Fruit fly (Drosophila melanogaster) Kc167 (cell line): ENCODE results near the gene CG31809.

ENCODE experiments used
- Myc ChIP-seq: fragments of >200 bp; optimal IDR thresholded peaks from 2 replicates; lab custom pipeline; 2017; ENCODE audit warnings: missing external identifiers
- Sin3A ChIP-seq: fragments of >200 bp; optimal IDR thresholded peaks from 2 replicates; lab custom pipeline; 2018; ENCODE audit warnings: missing external identifiers
- h ChIP-seq: fragments of >200 bp; optimal IDR thresholded peaks from 3 replicates; lab custom pipeline; 2018; ENCODE audit warnings: missing external identifiers
- insv ChIP-seq: fragments of >200 bp; optimal IDR thresholded peaks from 3 replicates; lab custom pipeline; 2018; ENCODE audit warnings: missing external identifiers
- psq ChIP-seq: fragments of >200 bp; optimal IDR thresholded peaks from 2 replicates; lab custom pipeline; 2017; ENCODE audit warnings: missing external identifiers
- ttk ChIP-seq: sonication (Bioruptor generic); optimal IDR thresholded peaks from 2 replicates; lab custom pipeline; 2017; ENCODE audit warnings: missing external identifiers

Gene CG31809

DNA sequence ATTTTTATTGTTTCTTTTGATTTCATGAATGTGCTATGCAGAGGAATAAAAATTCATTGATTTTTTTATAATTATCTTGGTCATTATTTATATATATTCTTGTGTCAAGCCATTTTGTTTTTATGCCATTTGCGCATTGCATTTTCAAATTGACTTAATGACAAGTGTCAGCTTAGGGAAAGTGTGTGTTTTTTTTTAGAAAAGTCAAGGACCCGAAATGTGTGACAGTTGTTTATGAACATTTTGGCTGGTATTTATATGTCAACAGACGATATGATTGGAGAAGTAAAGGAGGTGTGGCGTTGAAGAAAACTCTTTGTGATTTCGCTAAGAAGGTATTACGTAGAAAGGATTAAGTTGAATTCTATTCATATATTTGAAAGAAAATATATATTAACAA is 20.8 kb downstream of the CG31809 start, which contains the start of the genes SclA and SclB:
TSS of gene SclA (plus strand) at position 301 of the 400 bp plus-strand sequence.
TSS of gene SclB (plus strand) at position 301 of the 400 bp plus-strand sequence.
- TF ChIP-seq ttk (lab: Kevin White, UChicago) (no peak), psq (lab: Kevin White, UChicago) (no peak), h (lab: Kevin White, UChicago) (no peak), Sin3A (no peak), Myc (lab: Kevin White, UChicago) (no peak), insv (lab: Kevin White, UChicago) (no peak)

DNA sequence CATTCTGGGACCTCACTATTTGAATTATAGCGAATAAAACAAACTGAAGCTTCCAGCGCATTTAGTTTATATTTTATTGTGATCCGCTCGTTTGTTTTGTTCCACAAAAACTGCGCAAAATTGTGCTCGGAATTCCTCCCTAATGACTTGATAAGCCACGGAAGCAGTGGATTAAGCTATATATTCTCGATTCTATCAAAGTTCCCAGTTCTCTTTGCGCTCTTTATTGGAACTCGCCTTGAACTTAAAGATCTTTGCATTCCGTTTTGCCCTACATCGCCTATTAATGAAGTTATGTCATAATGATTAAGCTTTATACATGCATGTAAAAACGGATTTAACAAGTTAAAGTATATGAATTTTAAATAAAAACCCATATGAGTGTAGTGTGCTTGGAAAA is 21.4 kb downstream of the CG31809 start, which contains the start of gene Nepl9:
TSS of gene Nepl9 (minus strand) at position 101 of the 400 bp plus-strand sequence.
- no peak for TF ChIP-seq Sin3A

DNA sequence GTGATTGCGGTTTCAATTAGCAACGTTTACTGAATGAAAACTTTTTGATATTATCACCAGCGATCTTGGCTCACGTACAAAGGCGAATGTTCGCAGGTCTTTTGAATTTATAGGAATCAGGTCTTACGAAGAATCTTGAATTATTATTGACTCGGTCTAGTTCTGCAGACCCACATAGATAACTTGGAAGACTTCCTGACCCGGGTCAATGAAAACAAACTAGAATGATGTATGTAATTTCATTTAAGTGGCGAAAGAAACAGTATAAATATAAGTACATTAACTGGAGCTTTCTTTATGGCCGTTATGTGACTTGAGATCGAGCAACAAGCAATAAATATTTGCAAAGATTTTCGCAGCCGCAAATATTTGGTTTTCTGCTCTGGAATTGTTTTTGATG is 24.1 kb downstream of the CG31809 start, which contains the start of gene CG13282:
TSS of gene CG13282 (minus strand) at position 101 of the 400 bp plus-strand sequence.
- TF ChIP-seq insv (lab: Kevin White, UChicago) (no peak), Myc (lab: Kevin White, UChicago) (no peak), psq (lab: Kevin White, UChicago) (no peak), Sin3A (no peak), ttk (lab: Kevin White, UChicago) (no peak), h (lab: Kevin White, UChicago) (no peak)

DNA sequence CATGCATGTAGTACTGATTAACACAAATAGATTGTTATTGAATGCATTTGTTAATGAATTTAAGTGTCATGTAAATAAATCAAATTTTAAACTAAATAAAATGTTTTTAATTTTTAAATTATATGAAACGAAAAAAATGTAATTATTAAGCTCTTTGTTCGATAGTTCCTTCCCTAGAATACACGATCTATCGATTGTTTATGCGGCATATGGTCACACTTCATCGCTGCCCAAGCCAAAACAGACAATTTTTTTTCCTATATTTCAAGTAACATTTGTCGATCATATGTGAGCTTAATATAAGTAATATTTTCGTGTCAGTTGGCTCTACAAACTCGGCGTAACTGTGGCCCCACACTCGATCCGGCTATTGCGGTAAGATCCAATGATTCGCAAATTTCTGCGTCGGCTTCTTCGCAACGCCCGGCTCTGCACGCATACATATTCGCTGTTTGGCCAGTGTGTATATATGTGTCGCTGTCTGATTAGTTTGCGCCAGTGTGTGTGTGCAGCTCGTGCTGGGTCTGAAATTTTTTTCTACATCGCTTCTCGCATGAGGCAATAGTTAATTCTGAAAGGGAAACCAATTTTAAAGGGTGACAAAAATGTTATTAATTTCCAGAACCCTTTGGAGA is 31.5 kb downstream of the CG31809 start, which contains the start of gene AspRS-m:
TSS of gene AspRS-m (plus strand) at position 207 of the 635 bp plus-strand sequence.
- no peak for TF ChIP-seq psq (lab: Kevin White, UChicago)
- no peak for TF ChIP-seq ttk (lab: Kevin White, UChicago)
- TF ChIP-seq h (lab: Kevin White, UChicago) = no peak
- no peak for TF ChIP-seq Myc (lab: Kevin White, UChicago)
- no peak for TF ChIP-seq Sin3A
- TF ChIP-seq insv (lab: Kevin White, UChicago) = no peak

DNA sequence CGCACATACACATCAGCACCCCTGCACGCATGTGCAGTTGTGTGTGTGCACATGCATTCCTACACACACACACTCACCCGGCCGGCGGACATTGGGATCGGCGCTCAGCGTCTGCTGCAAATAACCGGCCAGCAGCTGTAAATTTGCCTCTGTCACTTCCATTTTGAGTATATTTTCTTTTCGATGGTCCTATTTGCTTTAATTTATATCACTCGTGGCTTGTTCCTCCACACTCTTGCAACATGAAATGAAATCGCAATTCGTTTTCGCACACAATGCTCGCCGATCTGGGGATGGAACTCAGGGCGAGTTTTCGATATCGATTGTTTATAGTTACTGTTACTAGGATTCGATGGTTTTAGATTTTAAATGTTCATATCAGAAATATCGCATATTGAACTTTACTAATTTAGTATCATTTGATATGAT is 33.6 kb downstream of the CG31809 start, which contains the start of gene Cse1:
TSS of gene Cse1 (minus strand) at position 303 of the 429 bp plus-strand sequence.
- TF ChIP-seq insv (lab: Kevin White, UChicago) (no peak), Sin3A (no peak), h (lab: Kevin White, UChicago) (no peak), psq (lab: Kevin White, UChicago) (no peak), Myc (lab: Kevin White, UChicago) (no peak), ttk (lab: Kevin White, UChicago) (no peak)

DNA sequence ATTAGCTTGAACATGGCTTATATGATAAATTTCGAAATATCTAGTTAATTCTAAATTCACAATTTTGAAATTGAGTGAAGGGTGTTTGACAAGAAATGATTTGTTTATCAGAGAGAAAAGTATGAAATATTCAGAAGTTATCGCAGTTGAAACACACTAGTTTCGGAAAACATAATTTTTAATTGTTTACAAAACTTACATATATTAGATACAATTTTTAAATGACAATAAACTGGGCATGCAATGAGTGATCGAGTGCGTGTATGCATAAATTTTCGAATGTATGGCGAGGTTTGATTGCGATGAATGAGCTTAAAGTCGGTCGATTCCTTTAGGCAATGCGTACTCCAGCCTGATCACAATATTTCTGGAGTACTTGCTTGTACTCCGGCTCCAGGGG is 37.5 kb downstream of the CG31809 start, which contains the start of gene CG13280:
TSS of gene CG13280 (minus strand) at position 101 of the 400 bp plus-strand sequence.
- TF ChIP-seq psq (lab: Kevin White, UChicago) (no peak), ttk (lab: Kevin White, UChicago) (no peak), Sin3A (no peak), Myc (lab: Kevin White, UChicago) (no peak), insv (lab: Kevin White, UChicago) (no peak), h (lab: Kevin White, UChicago) (no peak)

DNA sequence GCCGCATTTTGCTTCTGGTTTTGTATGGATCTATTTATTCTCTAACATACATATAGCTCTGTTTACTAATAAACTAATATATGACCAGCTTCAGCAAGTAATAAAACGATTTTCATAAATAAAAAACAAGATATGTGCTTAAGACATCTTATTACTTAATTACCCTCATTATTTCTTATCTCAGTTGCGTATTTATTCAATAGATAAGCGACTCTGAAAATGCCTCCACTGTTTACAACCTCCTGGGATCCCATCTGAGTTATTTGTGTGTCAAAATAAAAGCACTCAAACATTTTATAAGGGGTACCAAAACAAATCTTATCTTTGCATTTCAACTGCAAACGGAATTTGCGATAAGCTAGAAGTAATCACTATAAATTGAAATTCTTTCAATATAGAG is 38.8 kb downstream of the CG31809 start:
- TF ChIP-seq psq (lab: Kevin White, UChicago) = no peak
- no peak for TF ChIP-seq Myc (lab: Kevin White, UChicago)
- no peak for TF ChIP-seq insv (lab: Kevin White, UChicago)
- no peak for TF ChIP-seq h (lab: Kevin White, UChicago)
- no peak for TF ChIP-seq ttk (lab: Kevin White, UChicago)
- TF ChIP-seq Sin3A = no peak

DNA sequence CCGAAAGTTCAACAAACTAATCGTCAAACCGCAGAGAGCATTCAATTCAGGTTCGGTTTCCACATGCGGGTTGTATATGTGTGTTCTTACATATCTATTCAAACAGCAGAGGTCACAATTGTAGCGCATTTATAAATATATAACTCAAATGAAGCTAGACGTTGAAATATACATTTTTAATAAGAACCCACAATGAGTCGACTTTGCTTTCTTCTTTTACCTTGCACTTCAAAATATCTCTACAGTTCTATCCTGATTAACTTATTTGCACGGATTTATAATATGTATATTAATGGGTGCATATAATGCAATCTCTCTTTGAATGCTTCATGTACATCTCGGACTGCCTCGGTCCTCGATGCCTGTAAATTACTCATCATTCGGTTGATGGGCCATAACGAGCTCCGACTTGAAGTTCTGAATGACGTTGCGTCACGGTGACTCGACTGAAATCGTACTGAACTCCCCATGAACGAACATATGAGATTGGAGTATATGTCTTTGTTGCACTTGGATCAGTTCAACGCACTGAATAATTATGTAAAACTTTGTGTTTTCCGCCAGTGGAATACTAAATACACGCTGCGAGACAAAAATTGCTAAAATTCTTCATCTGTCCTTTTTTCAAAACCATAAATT is 40.1 kb downstream of the CG31809 start:
- TF ChIP-seq Sin3A (no peak), psq (lab: Kevin White, UChicago) (no peak), h (lab: Kevin White, UChicago) (no peak), ttk (lab: Kevin White, UChicago) (no peak), insv (lab: Kevin White, UChicago) (no peak), Myc (lab: Kevin White, UChicago) (no peak)

DNA sequence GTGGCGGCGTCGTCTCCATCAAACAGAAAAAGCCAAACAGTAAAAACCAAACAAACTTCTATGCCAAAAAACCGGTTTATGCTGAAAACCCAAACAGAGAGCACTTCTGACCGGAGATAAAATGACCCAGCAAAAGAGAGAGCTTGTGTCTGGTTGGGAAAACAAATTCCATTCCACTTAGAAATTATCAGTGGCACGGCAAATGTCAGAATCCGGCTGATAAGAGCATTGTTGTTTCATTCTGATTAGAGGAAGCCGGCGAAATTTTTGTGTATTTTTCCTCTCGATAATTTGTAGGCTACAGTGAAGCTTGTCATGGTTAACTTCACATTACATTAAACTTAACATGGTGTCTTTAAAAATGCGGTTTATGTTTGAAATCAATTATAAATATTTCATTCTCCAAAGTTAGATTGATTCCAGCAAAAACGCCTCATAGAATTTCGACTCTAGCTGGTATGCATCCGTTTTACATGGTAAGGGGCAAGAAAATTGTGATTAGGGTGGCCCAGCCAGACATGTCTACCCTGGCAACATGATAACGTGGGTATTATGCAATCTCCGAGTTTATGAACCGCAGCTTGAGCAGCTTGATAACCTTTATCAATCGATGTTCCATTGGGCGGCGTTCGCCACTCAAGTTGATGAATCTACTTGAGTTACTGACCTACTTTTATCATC is 41.0 kb downstream of the CG31809 start:
- TF ChIP-seq insv (lab: Kevin White, UChicago) = no peak
- TF ChIP-seq psq (lab: Kevin White, UChicago) = no peak
- TF ChIP-seq Myc (lab: Kevin White, UChicago) = no peak
- TF ChIP-seq Sin3A = no peak
- TF ChIP-seq ttk (lab: Kevin White, UChicago) = no peak
- no peak for TF ChIP-seq h (lab: Kevin White, UChicago)

DNA sequence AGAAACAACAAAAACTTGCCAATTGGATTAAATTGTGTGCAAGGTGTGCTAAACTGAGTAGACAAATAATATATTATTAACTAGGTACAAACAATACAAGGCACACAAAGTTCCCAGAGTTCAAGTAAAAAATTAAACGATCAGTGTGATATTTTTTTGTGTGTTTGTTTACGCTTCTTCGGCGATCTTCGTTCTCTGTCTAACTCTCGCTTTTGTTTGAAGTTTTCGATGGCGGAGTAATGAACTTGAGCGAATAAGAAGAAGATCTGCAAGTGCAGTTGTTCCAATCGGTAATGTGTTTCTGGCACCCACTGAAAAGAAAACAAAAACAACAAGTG is 41.8 kb downstream of the CG31809 start:
- TF ChIP-seq h (lab: Kevin White, UChicago) = no peak
- no peak for TF ChIP-seq Myc (lab: Kevin White, UChicago)
- TF ChIP-seq ttk (lab: Kevin White, UChicago) = no peak
- no peak for TF ChIP-seq Sin3A
- TF ChIP-seq insv (lab: Kevin White, UChicago) = no peak
- TF ChIP-seq psq (lab: Kevin White, UChicago) = no peak

DNA sequence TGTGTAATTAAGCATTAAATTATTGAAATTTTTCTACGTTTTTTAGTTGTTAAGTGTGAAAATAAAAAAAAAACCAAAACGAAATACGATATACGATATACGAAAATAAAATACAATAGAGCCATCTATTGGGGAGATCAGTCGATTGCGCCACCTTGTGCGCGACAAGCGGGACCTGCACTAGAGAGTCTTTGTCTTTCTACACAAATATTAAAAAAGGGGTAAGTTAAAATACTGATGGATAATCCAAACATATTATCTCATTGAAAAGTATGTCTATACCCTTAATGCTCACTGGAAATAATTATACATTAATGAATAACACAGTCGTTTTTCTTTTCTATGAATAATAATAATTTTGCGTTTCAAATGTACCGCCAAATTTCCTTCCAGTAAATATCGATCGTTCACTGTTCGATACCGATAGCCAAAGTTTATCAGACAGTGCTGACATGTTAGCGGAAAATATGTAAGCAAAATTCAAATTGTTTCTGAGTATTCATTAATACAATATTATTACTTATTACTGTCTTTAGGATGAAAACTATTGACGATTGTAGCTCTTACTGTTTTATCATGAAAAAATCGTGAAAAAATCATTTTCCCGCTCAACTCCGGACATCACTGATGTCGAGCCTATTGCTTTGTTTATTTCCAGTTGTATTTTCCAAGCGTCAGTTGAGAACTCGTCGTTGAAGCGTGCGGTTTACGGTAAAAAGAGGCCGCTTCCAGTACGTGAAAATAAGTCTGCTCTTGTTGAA is 42.3 kb downstream of the CG31809 start, which contains the start of gene mdy:
TSS of gene mdy (plus strand) at position 672 of the 761 bp plus-strand sequence.
- TF ChIP-seq Myc (lab: Kevin White, UChicago) (no peak), ttk (lab: Kevin White, UChicago) (no peak), psq (lab: Kevin White, UChicago) (no peak), Sin3A (no peak), insv (lab: Kevin White, UChicago) (no peak), h (lab: Kevin White, UChicago) (no peak)
